Fruit fly (Drosophila melanogaster) whole organism, embryonic: Measurements from ENCODE around the gene TwdlF.
A peak's percentile ranks its signal among the peaks of the same experiment; 100 is the strongest.

Source experiments
- Aef1 ChIP-seq: fragments of 200-800 bp; sonication (Bioruptor generic); IDR thresholded peaks from 3 replicates; pipeline ENCODE4 v1.3.6; 2022; ENCODE audit warnings: missing biosample characterization, missing genetic modification characterization
- Atf3 ChIP-seq: fragments of 200-800 bp; sonication (Bioruptor generic); optimal IDR thresholded peaks from 3 replicates; lab custom pipeline; 2016; ENCODE audit warnings: missing biosample characterization, missing genetic modification characterization
- Bteb2 ChIP-seq: fragments of 200-800 bp; sonication (Bioruptor generic); optimal IDR thresholded peaks from 2 replicates; lab custom pipeline; 2016; ENCODE audit warnings: missing biosample characterization, missing genetic modification characterization
- CG12236 ChIP-seq: fragments of 200-800 bp; sonication (Bioruptor generic); optimal IDR thresholded peaks from 2 replicates; lab custom pipeline; 2016; ENCODE audit warnings: missing biosample characterization, missing genetic modification characterization
- CG12659 ChIP-seq: fragments of 200-800 bp; sonication (Bioruptor generic); optimal IDR thresholded peaks from 3 replicates; lab custom pipeline; 2017; ENCODE audit warnings: mild to moderate bottlenecking, missing biosample characterization, missing genetic modification reagents, missing genetic modification characterization
- CG12769 ChIP-seq: fragments of 200-800 bp; sonication (Bioruptor generic); optimal IDR thresholded peaks from 2 replicates; lab custom pipeline; 2019; ENCODE audit warnings: missing biosample characterization, mild to moderate bottlenecking, missing genetic modification characterization, moderate library complexity
- CG13287 ChIP-seq: fragments of 200-800 bp; sonication (Bioruptor generic); IDR thresholded peaks from 2 replicates; pipeline ENCODE4 v1.3.6; 2022; ENCODE audit warnings: missing biosample characterization, missing genetic modification characterization; ENCODE audit not compliant: partially characterized antibody
- CG13775 ChIP-seq: fragments of 200-800 bp; sonication (Bioruptor generic); optimal IDR thresholded peaks from 3 replicates; lab custom pipeline; 2017; ENCODE audit warnings: missing biosample characterization, mild to moderate bottlenecking, missing genetic modification characterization
- CG14667 ChIP-seq: fragments of 200-800 bp; sonication (Bioruptor generic); IDR thresholded peaks from 2 replicates; pipeline ENCODE4 v1.3.6; 2022; ENCODE audit warnings: missing biosample characterization, missing genetic modification characterization
- CG15269 ChIP-seq: fragments of 200-800 bp; sonication (Bioruptor generic); optimal IDR thresholded peaks from 2 replicates; lab custom pipeline; 2018; ENCODE audit warnings: missing biosample characterization, mild to moderate bottlenecking, missing genetic modification characterization, moderate library complexity
- CG15479 ChIP-seq: fragments of 200-800 bp; sonication (Bioruptor generic); optimal IDR thresholded peaks from 3 replicates; lab custom pipeline; 2019; ENCODE audit warnings: missing biosample characterization, mild to moderate bottlenecking, missing genetic modification characterization, moderate library complexity
- CG15601 ChIP-seq: fragments of 200-800 bp; sonication (Bioruptor generic); optimal IDR thresholded peaks from 3 replicates; lab custom pipeline; 2019; ENCODE audit warnings: missing biosample characterization, mild to moderate bottlenecking, missing genetic modification characterization, moderate library complexity
- CG16863 ChIP-seq: fragments of 200-800 bp; sonication (Bioruptor generic); optimal IDR thresholded peaks from 3 replicates; lab custom pipeline; 2016; ENCODE audit warnings: missing biosample characterization, missing genetic modification characterization
- CG17361 ChIP-seq: fragments of 200-800 bp; sonication (Bioruptor generic); IDR thresholded peaks from 3 replicates; pipeline ENCODE4 v1.3.6; 2022; ENCODE audit warnings: missing biosample characterization, missing genetic modification characterization
- CG31365 ChIP-seq: fragments of 200-800 bp; sonication (Bioruptor generic); optimal IDR thresholded peaks from 2 replicates; lab custom pipeline; 2018; ENCODE audit warnings: missing biosample characterization, mild to moderate bottlenecking, missing genetic modification characterization
- CG5953 ChIP-seq: fragments of 200-800 bp; sonication (Bioruptor generic); IDR thresholded peaks from 2 replicates; pipeline ENCODE4 v1.3.6; 2022; ENCODE audit warnings: missing biosample characterization, missing genetic modification characterization
- CG6272 ChIP-seq: fragments of 200-800 bp; sonication (Bioruptor generic); IDR thresholded peaks from 2 replicates; pipeline ENCODE4 v1.3.6; 2022; ENCODE audit warnings: missing biosample characterization, missing genetic modification characterization
- CG6689 ChIP-seq: fragments of 200-800 bp; sonication (Bioruptor generic); IDR thresholded peaks from 2 replicates; pipeline ENCODE4 v1.3.6; 2022; ENCODE audit warnings: missing biosample characterization, missing genetic modification characterization
- CG8281 ChIP-seq: fragments of 200-800 bp; sonication (Bioruptor generic); optimal IDR thresholded peaks from 2 replicates; lab custom pipeline; 2018; ENCODE audit warnings: missing biosample characterization, mild to moderate bottlenecking, missing genetic modification characterization, moderate library complexity
- CG9876 ChIP-seq: fragments of 200-800 bp; sonication (Bioruptor generic); optimal IDR thresholded peaks from 2 replicates; lab custom pipeline; 2016; ENCODE audit warnings: missing biosample characterization, missing genetic modification characterization
- CkIIα-i1 ChIP-seq: fragments of 200-800 bp; sonication (Bioruptor generic); IDR thresholded peaks from 2 replicates; pipeline ENCODE4 v1.3.6; 2022; ENCODE audit warnings: missing biosample characterization, missing genetic modification characterization
- D ChIP-seq, 2 experiments: fragments of 200-800 bp in 1 of 2; fragments of >200 bp in 1 of 2; sonication (Bioruptor generic) in 1 of 2; optimal IDR thresholded peaks; 2 replicates in 1 of 2; 3 replicates in 1 of 2; lab custom pipeline; 2017; ENCODE audit warnings: mild to moderate bottlenecking in 1 of 2, missing biosample characterization in 1 of 2, missing genetic modification characterization in 1 of 2, missing genetic modification reagents in 1 of 2
- Dek ChIP-seq: fragments of 200-800 bp; sonication (Bioruptor generic); optimal IDR thresholded peaks from 3 replicates; lab custom pipeline; 2019; ENCODE audit warnings: missing biosample characterization, mild to moderate bottlenecking, missing genetic modification characterization, moderate library complexity
- Dip2 ChIP-seq: fragments of 200-800 bp; sonication (Bioruptor generic); IDR thresholded peaks from 2 replicates; pipeline ENCODE4 v1.3.6; 2022; ENCODE audit warnings: missing biosample characterization, missing genetic modification characterization
- Eip74EF ChIP-seq, 2 experiments: fragments of 200-800 bp in 1 of 2; fragments of >200 bp in 1 of 2; sonication (Bioruptor generic) in 1 of 2; optimal IDR thresholded peaks; 2 replicates each; lab custom pipeline; 2017 to 2019; ENCODE audit warnings: missing biosample characterization in 2 of 2, missing genetic modification characterization in 2 of 2, mild to moderate bottlenecking in 1 of 2, moderate library complexity in 1 of 2
- Gsc ChIP-seq: fragments of 200-800 bp; sonication (Bioruptor generic); IDR thresholded peaks from 2 replicates; pipeline ENCODE4 v1.3.6; 2022; ENCODE audit warnings: missing biosample characterization, missing genetic modification characterization
- Hr39 ChIP-seq: fragments of >200 bp; optimal IDR thresholded peaks from 2 replicates; lab custom pipeline; 2017
- bab2 ChIP-seq: fragments of 200-800 bp; sonication (Bioruptor generic); optimal IDR thresholded peaks from 2 replicates; lab custom pipeline; 2016; ENCODE audit warnings: missing biosample characterization, missing genetic modification characterization
- bcd ChIP-seq: fragments of 200-800 bp; sonication (Bioruptor generic); optimal IDR thresholded peaks from 2 replicates; lab custom pipeline; 2017; ENCODE audit warnings: missing biosample characterization, mild to moderate bottlenecking, missing genetic modification characterization
- eve ChIP-seq, 2 experiments: fragments of >200 bp; optimal IDR thresholded peaks; 2 replicates each; lab custom pipeline; 2017; ENCODE audit warnings: missing biosample characterization in 2 of 2, missing genetic modification characterization in 2 of 2
- exex ChIP-seq: fragments of 200-800 bp; sonication (Bioruptor generic); optimal IDR thresholded peaks from 4 replicates; lab custom pipeline; 2018; ENCODE audit warnings: missing biosample characterization, mild to moderate bottlenecking, missing genetic modification characterization, moderate library complexity
- fd102C ChIP-seq: fragments of 200-800 bp; sonication (Bioruptor generic); optimal IDR thresholded peaks from 2 replicates; lab custom pipeline; 2018; ENCODE audit warnings: missing biosample characterization, mild to moderate bottlenecking, missing genetic modification characterization, moderate library complexity
- fd3F ChIP-seq: fragments of 200-800 bp; sonication (Bioruptor generic); optimal IDR thresholded peaks from 2 replicates; lab custom pipeline; 2018; ENCODE audit warnings: missing biosample characterization, mild to moderate bottlenecking, missing genetic modification characterization, moderate library complexity
- ham ChIP-seq: fragments of 200-800 bp; sonication (Bioruptor generic); IDR thresholded peaks from 2 replicates; pipeline ENCODE4 v1.3.6; 2022; ENCODE audit warnings: missing biosample characterization, missing genetic modification characterization
- hb ChIP-seq: fragments of 200-800 bp; sonication (Bioruptor generic); IDR thresholded peaks from 3 replicates; pipeline ENCODE4 v1.3.6; 2022; ENCODE audit warnings: missing biosample characterization, missing genetic modification characterization; ENCODE audit not compliant: partially characterized antibody
- kay ChIP-seq: fragments of 200-800 bp; sonication (Bioruptor generic); optimal IDR thresholded peaks from 2 replicates; lab custom pipeline; 2016; ENCODE audit warnings: missing biosample characterization, missing genetic modification characterization
- kni ChIP-seq: fragments of 200-800 bp; sonication (Bioruptor generic); optimal IDR thresholded peaks from 3 replicates; lab custom pipeline; 2017; ENCODE audit warnings: mild to moderate bottlenecking, missing biosample characterization, missing genetic modification reagents, missing genetic modification characterization
- maf-S ChIP-seq: fragments of 200-800 bp; sonication (Bioruptor generic); optimal IDR thresholded peaks from 2 replicates; lab custom pipeline; 2016; ENCODE audit warnings: missing biosample characterization, missing genetic modification characterization
- mld ChIP-seq: fragments of 200-800 bp; sonication (Bioruptor generic); IDR thresholded peaks from 3 replicates; pipeline ENCODE4 v1.3.6; 2022; ENCODE audit warnings: missing biosample characterization, missing genetic modification characterization; ENCODE audit not compliant: partially characterized antibody
- nerfin-2 ChIP-seq: fragments of 200-800 bp; sonication (Bioruptor generic); IDR thresholded peaks from 2 replicates; pipeline ENCODE4 v1.3.6; 2022; ENCODE audit warnings: missing biosample characterization, missing genetic modification characterization; ENCODE audit not compliant: partially characterized antibody
- nom ChIP-seq: fragments of 200-800 bp; sonication (Bioruptor generic); optimal IDR thresholded peaks from 2 replicates; lab custom pipeline; 2017; ENCODE audit warnings: missing biosample characterization, missing genetic modification characterization, mild to moderate bottlenecking, moderate library complexity, missing genetic modification reagents
- odd ChIP-seq: fragments of 200-800 bp; sonication (Bioruptor generic); optimal IDR thresholded peaks from 2 replicates; lab custom pipeline; 2017; ENCODE audit warnings: missing biosample characterization, mild to moderate bottlenecking, missing genetic modification characterization
- peb ChIP-seq: fragments of 200-800 bp; sonication (Bioruptor generic); IDR thresholded peaks from 2 replicates; pipeline ENCODE4 v1.3.6; 2022; ENCODE audit warnings: missing biosample characterization, missing genetic modification characterization
- sens-2 ChIP-seq: fragments of 200-800 bp; sonication (Bioruptor generic); IDR thresholded peaks from 2 replicates; pipeline ENCODE4 v1.3.6; 2022; ENCODE audit warnings: missing biosample characterization, missing genetic modification characterization
- sima ChIP-seq: fragments of 200-800 bp; sonication (Bioruptor generic); optimal IDR thresholded peaks from 2 replicates; lab custom pipeline; 2016; ENCODE audit warnings: missing biosample characterization, missing genetic modification characterization
- sisA ChIP-seq: fragments of 200-800 bp; sonication (Bioruptor generic); IDR thresholded peaks from 2 replicates; pipeline ENCODE4 v1.3.6; 2022; ENCODE audit warnings: missing biosample characterization, missing genetic modification characterization
- sna ChIP-seq: fragments of 200-800 bp; sonication (Bioruptor generic); IDR thresholded peaks from 2 replicates; pipeline ENCODE4 v1.3.6; 2022; ENCODE audit warnings: missing biosample characterization, missing genetic modification characterization; ENCODE audit not compliant: partially characterized antibody
- tll ChIP-seq, 2 experiments: fragments of 200-800 bp in 1 of 2; fragments of >200 bp in 1 of 2; sonication (Bioruptor generic) in 1 of 2; optimal IDR thresholded peaks; 2 replicates each; lab custom pipeline; 2017 to 2019; ENCODE audit warnings: missing biosample characterization in 2 of 2, missing genetic modification characterization in 2 of 2, mild to moderate bottlenecking in 1 of 2, moderate library complexity in 1 of 2
- zen2 ChIP-seq: fragments of 200-800 bp; sonication (Bioruptor generic); IDR thresholded peaks from 3 replicates; pipeline ENCODE4 v1.3.6; 2022; ENCODE audit warnings: missing biosample characterization, missing genetic modification characterization; ENCODE audit not compliant: partially characterized antibody

The TwdlF gene

dm6 chr3R:4229137-4229764 is 17.6 kb upstream of the TwdlF start, which contains the start of gene DhpD (continued):
- no peak for TF ChIP-seq Dek (tag; lab: Kevin White, UChicago)
- no peak for TF ChIP-seq CG5953
- TF ChIP-seq D (optimal IDR thresholded peaks at IDR 0.05; lab: Kevin White, UChicago) = no peak
- peak; percentile 39 for TF ChIP-seq D (GFP tag; optimal IDR thresholded peaks at IDR 0.05; lab: Kevin White, UChicago)
- TF ChIP-seq CG12769 (tag; lab: Kevin White, UChicago) = peak; percentile 77
- TF ChIP-seq exex (tag; lab: Kevin White, UChicago) = no peak
- TF ChIP-seq tll (GFP tag; optimal IDR thresholded peaks at IDR 0.05; lab: Kevin White, UChicago) = no peak
- peak; percentile 56 for TF ChIP-seq Bteb2 (GFP tag; lab: Kevin White, UChicago)
- peak; percentile 69 for TF ChIP-seq sisA (GFP tag; lab: Robert Waterston, UW)
- TF ChIP-seq hb = peak; percentile 93
- TF ChIP-seq CG13775 (GFP tag; lab: Kevin White, UChicago) = peak; percentile 55
- no peak for TF ChIP-seq Atf3 (GFP tag; lab: Kevin White, UChicago)
- 0 out of 2 replicates have a peak, but pooled peaks have one; percentile 17 for TF ChIP-seq peb
- peak; percentile 67 for TF ChIP-seq Aef1 (GFP tag; lab: Robert Waterston, UW)
- TF ChIP-seq ham (GFP tag; lab: Robert Waterston, UW) = no peak
- peak; percentile 88 for TF ChIP-seq nerfin-2 (GFP tag; lab: Robert Waterston, UW)
- peak; percentile 75 for TF ChIP-seq CG15269
- TF ChIP-seq fd3F = peak; percentile 55
- peak; percentile 63 for TF ChIP-seq CG6689 (GFP tag; lab: Robert Waterston, UW)
- TF ChIP-seq bcd (GFP tag; lab: Kevin White, UChicago) = peak; percentile 78
- peak; percentile 85 for TF ChIP-seq mld (GFP tag; lab: Robert Waterston, UW)
- TF ChIP-seq bab2 (GFP tag; lab: Kevin White, UChicago) = peak; percentile 65
- TF ChIP-seq CG15479 (GFP tag; lab: Kevin White, UChicago) = no peak
- no peak for TF ChIP-seq CkIIα-i1
- TF ChIP-seq eve (GFP tag; optimal IDR thresholded peaks at IDR 0.05; lab: Kevin White, UChicago) = no peak
- no peak for TF ChIP-seq Hr39 (lab: Kevin White, UChicago)
- TF ChIP-seq CG12659 (GFP tag; lab: Kevin White, UChicago) = peak; percentile 80
- no peak for TF ChIP-seq CG16863 (GFP tag; lab: Kevin White, UChicago)
- TF ChIP-seq sna (GFP tag; lab: Robert Waterston, UW) = no peak
- no peak for TF ChIP-seq sens-2 (GFP tag; lab: Robert Waterston, UW)
- peak; percentile 67; the same call in 1 of the 2 replicates for TF ChIP-seq CG6272 (GFP tag; lab: Robert Waterston, UW)
- peak in 1 of 2 experiments; percentile 56 for TF ChIP-seq Eip74EF (GFP tag; optimal IDR thresholded peaks at IDR 0.05; lab: Kevin White, UChicago)
- TF ChIP-seq kni = no peak
- peak; percentile 68 for TF ChIP-seq CG13287 (GFP tag; lab: Robert Waterston, UW)
- no peak for TF ChIP-seq maf-S (GFP tag; lab: Kevin White, UChicago)
- no peak for TF ChIP-seq zen2 (GFP tag; lab: Robert Waterston, UW)
- no peak for TF ChIP-seq kay (GFP tag; lab: Kevin White, UChicago)
- TF ChIP-seq Dip2 (GFP tag; lab: Robert Waterston, UW) = no peak
- peak; percentile 78 for TF ChIP-seq CG17361 (GFP tag; lab: Robert Waterston, UW)
- TF ChIP-seq odd (GFP tag; lab: Kevin White, UChicago) = no peak
- TF ChIP-seq CG31365 (tag; lab: Kevin White, UChicago) = no peak
- TF ChIP-seq nom (GFP tag; lab: Kevin White, UChicago) = peak; percentile 65
- peak; percentile 11 for TF ChIP-seq CG9876
- TF ChIP-seq sima (GFP tag; lab: Kevin White, UChicago) = no peak
- no peak for TF ChIP-seq CG15601 (tag; lab: Kevin White, UChicago)
- no peak for TF ChIP-seq fd102C (GFP tag; lab: Kevin White, UChicago)
- TF ChIP-seq Gsc = no peak
- no peak for TF ChIP-seq CG12236
- peak; percentile 54 for TF ChIP-seq CG14667 (GFP tag; lab: Robert Waterston, UW)
- peak; percentile 2 for TF ChIP-seq CG8281 (tag; lab: Kevin White, UChicago)
